Worm (Caenorhabditis elegans) whole organism, young adult: ENCODE results near the gene F47D12.3.

Source experiments
- F22D6.2 ChIP-seq: sonication (generic microtip); optimal IDR thresholded peaks from 2 replicates; lab custom pipeline; 2016; ENCODE audit warnings: mild to moderate bottlenecking, missing genetic modification characterization, missing compliant biosample characterization
- Y56A3A.18 ChIP-seq: fragments of 200-800 bp; sonication (Bioruptor generic); IDR thresholded peaks from 2 replicates; pipeline ENCODE4 v1.3.6; 2022; ENCODE audit warnings: missing genetic modification reagents, missing genetic modification characterization, missing compliant biosample characterization
- ama-1 ChIP-seq, 3 experiments: fragments of 150-350 bp in 1 of 3; sonication (generic microtip) in 2 of 3; optimal IDR thresholded peaks; 2 replicates each; lab custom pipeline; 2014 to 2018; ENCODE audit warnings: missing biosample characterization in 2 of 3, missing genetic modification characterization in 2 of 3, missing genetic modification reagents in 2 of 3
- attf-5 ChIP-seq: fragments of 200-800 bp; sonication (Bioruptor generic); optimal IDR thresholded peaks from 2 replicates; lab custom pipeline; 2018; ENCODE audit warnings: mild to moderate bottlenecking, missing genetic modification characterization, missing compliant biosample characterization
- ekl-4 ChIP-seq: fragments of 200-800 bp; sonication (Bioruptor generic); IDR thresholded peaks from 2 replicates; pipeline ENCODE4 v1.3.6; 2022; ENCODE audit warnings: missing genetic modification reagents, missing genetic modification characterization, missing compliant biosample characterization
- lin-40 ChIP-seq: sonication (generic microtip); optimal IDR thresholded peaks from 2 replicates; lab custom pipeline; 2016; ENCODE audit warnings: missing genetic modification characterization, mild to moderate bottlenecking, missing compliant biosample characterization, missing genotype, missing genetic modification reagents
- lsy-27 ChIP-seq: sonication (generic microtip); optimal IDR thresholded peaks from 2 replicates; lab custom pipeline; 2017; ENCODE audit warnings: missing genetic modification characterization, mild to moderate bottlenecking, missing compliant biosample characterization, antibody characterized with exemption, missing genotype, borderline replicate concordance; ENCODE audit not compliant: insufficient read depth
- madf-10 ChIP-seq: sonication (generic microtip); optimal IDR thresholded peaks from 2 replicates; lab custom pipeline; 2016; ENCODE audit warnings: mild to moderate bottlenecking, missing genetic modification characterization, missing compliant biosample characterization
- nhr-80 ChIP-seq: sonication (generic microtip); optimal IDR thresholded peaks from 2 replicates; lab custom pipeline; 2016; ENCODE audit warnings: missing genetic modification characterization, missing compliant biosample characterization
- pbrm-1 ChIP-seq: fragments of 200-800 bp; sonication (Bioruptor generic); IDR thresholded peaks from 2 replicates; pipeline ENCODE4 v1.3.6; 2022; ENCODE audit warnings: missing genetic modification reagents, missing genetic modification characterization, missing compliant biosample characterization
- tlf-1 ChIP-seq: fragments of 200-800 bp; sonication (Bioruptor generic); optimal IDR thresholded peaks from 2 replicates; lab custom pipeline; 2018; ENCODE audit warnings: mild to moderate bottlenecking, missing genetic modification characterization, missing compliant biosample characterization
- unc-62 ChIP-seq: fragments of 150-350 bp; optimal IDR thresholded peaks from 2 replicates; lab custom pipeline; 2014; ENCODE audit warnings: missing biosample characterization, missing genetic modification reagents, missing genetic modification characterization
- ztf-6 ChIP-seq: fragments of 200-800 bp; sonication (Bioruptor generic); IDR thresholded peaks from 2 replicates; pipeline ENCODE4 v1.3.6; 2022; ENCODE audit warnings: missing genetic modification reagents, missing genetic modification characterization, missing compliant biosample characterization

- no peak for TF ChIP-seq nhr-80 (tag; lab: Kevin White, UChicago)
- no peak for TF ChIP-seq ekl-4 (GFP tag; lab: Robert Waterston, UW)
- no peak for TF ChIP-seq unc-62 (GFP tag; lab: Kevin White, UChicago)
- TF ChIP-seq lin-40 (tag; lab: Kevin White, UChicago): no peak
- TF ChIP-seq tlf-1 (GFP tag; lab: Kevin White, UChicago): no peak
- TF ChIP-seq pbrm-1 (GFP tag; lab: Robert Waterston, UW): no peak
- no peak for TF ChIP-seq Y56A3A.18
- no peak for TF ChIP-seq lsy-27
- TF ChIP-seq F22D6.2: no peak
- TF ChIP-seq madf-10: no peak
- no peak for TF ChIP-seq attf-5 (GFP tag; lab: Kevin White, UChicago)
- TF ChIP-seq ztf-6 (GFP tag; lab: Robert Waterston, UW): no peak
- TF ChIP-seq ama-1 (optimal IDR thresholded peaks at IDR 0.05; lab: Kevin White, UChicago): no peak
- no peak for TF ChIP-seq ama-1 (GFP tag; optimal IDR thresholded peaks at IDR 0.05; lab: Kevin White, UChicago)
These were observed 18.8 kb upstream of the F47D12.3 start for ce11 chrIII:6279453-6279852.
